Worm (Caenorhabditis elegans): ENCODE data around the gene pqn-13.

DNA sequence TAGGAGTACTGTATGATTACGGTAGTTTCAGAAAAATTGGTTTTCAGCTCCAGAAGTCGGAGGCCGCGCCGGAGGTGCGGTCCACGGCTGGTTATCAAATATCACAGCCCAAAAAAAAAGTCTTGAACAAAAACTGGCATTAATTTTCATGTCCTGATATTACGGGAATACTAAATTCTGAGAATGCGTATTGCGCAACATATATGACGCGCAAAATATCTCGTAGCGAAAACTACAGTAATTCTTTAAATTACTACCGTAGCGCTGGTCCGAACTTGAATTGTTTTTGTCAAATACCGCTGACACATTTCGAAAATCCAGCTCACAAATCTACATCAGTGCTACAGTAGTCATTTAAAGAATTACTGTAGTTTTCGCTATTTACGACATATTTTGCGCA, 6.9 kb downstream of the pqn-13 start:
- TF ChIP-seq F26F4.8 (GFP tag; conservative IDR thresholded peaks at IDR 0.05): no peak
- TF ChIP-seq fos-1 (tag; optimal IDR thresholded peaks at IDR 0.05): no peak
- TF ChIP-seq nhr-11 (tag; optimal IDR thresholded peaks at IDR 0.05): no peak
